Worm (Caenorhabditis elegans) whole organism, late embryonic: ENCODE results near the gene cyp-37B1.

Source experiments
- C08G9.2 ChIP-seq: sonication (generic microtip); optimal IDR thresholded peaks from 2 replicates; lab custom pipeline; 2016; ENCODE audit warnings: mild to moderate bottlenecking, missing genetic modification characterization, moderate library complexity, missing compliant biosample characterization
- C38D4.7 ChIP-seq: fragments of 200-800 bp; sonication (Bioruptor generic); optimal IDR thresholded peaks from 2 replicates; lab custom pipeline; 2018; ENCODE audit warnings: mild to moderate bottlenecking, missing genetic modification characterization, moderate library complexity, missing compliant biosample characterization
- F13H6.1 ChIP-seq: sonication (generic microtip); optimal IDR thresholded peaks from 2 replicates; lab custom pipeline; 2016; ENCODE audit warnings: missing genetic modification characterization, missing compliant biosample characterization
- K09A11.1 ChIP-seq: sonication (generic microtip); optimal IDR thresholded peaks from 2 replicates; lab custom pipeline; 2017; ENCODE audit warnings: antibody characterized with exemption, mild to moderate bottlenecking, missing genetic modification characterization, missing compliant biosample characterization; ENCODE audit not compliant: insufficient read depth
- T23F11.4 ChIP-seq: fragments of 200-800 bp; sonication (Bioruptor generic); optimal IDR thresholded peaks from 2 replicates; lab custom pipeline; 2018; ENCODE audit warnings: mild to moderate bottlenecking, missing genetic modification characterization, missing compliant biosample characterization
- ama-1 ChIP-seq: fragments of 150-350 bp; optimal IDR thresholded peaks from 2 replicates; lab custom pipeline; 2014
- ceh-14 ChIP-seq: sonication (generic microtip); optimal IDR thresholded peaks from 2 replicates; lab custom pipeline; 2016; ENCODE audit warnings: missing genotype, missing genetic modification characterization, missing compliant biosample characterization
- ceh-18 ChIP-seq: sonication (generic microtip); optimal IDR thresholded peaks from 2 replicates; lab custom pipeline; 2016; ENCODE audit warnings: missing genetic modification characterization, missing compliant biosample characterization
- ceh-2 ChIP-seq: sonication (generic microtip); optimal IDR thresholded peaks from 2 replicates; lab custom pipeline; 2016; ENCODE audit warnings: missing genotype, missing genetic modification characterization, missing compliant biosample characterization
- ceh-31 ChIP-seq: sonication (generic microtip); optimal IDR thresholded peaks from 2 replicates; lab custom pipeline; 2016; ENCODE audit warnings: missing genetic modification characterization, missing compliant biosample characterization
- ceh-48 ChIP-seq: sonication (generic microtip); optimal IDR thresholded peaks from 2 replicates; lab custom pipeline; 2016; ENCODE audit warnings: missing genetic modification characterization, inconsistent platforms, missing compliant biosample characterization
- ceh-6 ChIP-seq: fragments of 200-800 bp; sonication (Bioruptor generic); optimal IDR thresholded peaks from 2 replicates; lab custom pipeline; 2018; ENCODE audit warnings: mild to moderate bottlenecking, missing genetic modification characterization, missing compliant biosample characterization
- che-1 ChIP-seq: sonication (generic microtip); optimal IDR thresholded peaks from 2 replicates; lab custom pipeline; 2016; ENCODE audit warnings: mild to moderate bottlenecking, missing genetic modification characterization, missing compliant biosample characterization
- dmd-4 ChIP-seq: sonication (generic microtip); optimal IDR thresholded peaks from 2 replicates; lab custom pipeline; 2016; ENCODE audit warnings: borderline replicate concordance, missing genetic modification characterization, missing compliant biosample characterization
- elt-2 ChIP-seq: sonication (generic microtip); optimal IDR thresholded peaks from 2 replicates; lab custom pipeline; 2016; ENCODE audit warnings: missing genetic modification reagents, missing genetic modification characterization, missing compliant biosample characterization
- eyg-1 ChIP-seq: sonication (generic microtip); optimal IDR thresholded peaks from 2 replicates; lab custom pipeline; 2016; ENCODE audit warnings: missing genotype, missing genetic modification characterization, missing compliant biosample characterization
- fax-1 ChIP-seq: sonication (generic microtip); optimal IDR thresholded peaks from 2 replicates; lab custom pipeline; 2016; ENCODE audit warnings: missing genotype, missing genetic modification characterization, missing compliant biosample characterization
- fkh-10 ChIP-seq: fragments of 150-350 bp; optimal IDR thresholded peaks from 2 replicates; lab custom pipeline; 2014; ENCODE audit warnings: missing biosample characterization, missing genetic modification reagents, missing genetic modification characterization
- fkh-6 ChIP-seq: sonication (generic microtip); optimal IDR thresholded peaks from 2 replicates; lab custom pipeline; 2016; ENCODE audit warnings: missing genetic modification characterization, missing compliant biosample characterization
- gmeb-2 ChIP-seq: sonication (generic microtip); optimal IDR thresholded peaks from 2 replicates; lab custom pipeline; 2016; ENCODE audit warnings: missing genetic modification characterization, inconsistent platforms, missing compliant biosample characterization
- hlh-13 ChIP-seq: fragments of 200-800 bp; sonication (Bioruptor generic); optimal IDR thresholded peaks from 2 replicates; lab custom pipeline; 2018; ENCODE audit warnings: mild to moderate bottlenecking, missing genetic modification characterization, missing compliant biosample characterization
- hlh-15 ChIP-seq: sonication (generic microtip); optimal IDR thresholded peaks from 2 replicates; lab custom pipeline; 2016; ENCODE audit warnings: missing genetic modification characterization, missing compliant biosample characterization
- hlh-8 ChIP-seq: sonication (generic microtip); optimal IDR thresholded peaks from 2 replicates; lab custom pipeline; 2016; ENCODE audit warnings: missing genotype, missing genetic modification characterization, missing compliant biosample characterization
- madf-2 ChIP-seq: sonication (generic microtip); optimal IDR thresholded peaks from 2 replicates; lab custom pipeline; 2017; ENCODE audit warnings: missing genetic modification characterization, missing compliant biosample characterization
- mec-3 ChIP-seq: sonication (generic microtip); optimal IDR thresholded peaks from 2 replicates; lab custom pipeline; 2016; ENCODE audit warnings: borderline replicate concordance, missing genetic modification characterization, missing compliant biosample characterization
- nfya-1 ChIP-seq: sonication (generic microtip); optimal IDR thresholded peaks from 2 replicates; lab custom pipeline; 2017; ENCODE audit warnings: missing genetic modification characterization, mild to moderate bottlenecking, missing compliant biosample characterization, antibody characterized with exemption, moderate library complexity
- nhr-232 ChIP-seq: sonication (generic microtip); optimal IDR thresholded peaks from 2 replicates; lab custom pipeline; 2016; ENCODE audit warnings: missing genetic modification characterization, missing compliant biosample characterization
- pag-3 ChIP-seq: sonication (generic microtip); optimal IDR thresholded peaks from 2 replicates; lab custom pipeline; 2016; ENCODE audit warnings: missing compliant biosample characterization, missing genetic modification characterization, borderline replicate concordance
- pax-1 ChIP-seq: fragments of 150-350 bp; optimal IDR thresholded peaks from 2 replicates; lab custom pipeline; 2014; ENCODE audit warnings: missing biosample characterization, missing genetic modification characterization
- pqm-1 ChIP-seq: sonication (generic microtip); optimal IDR thresholded peaks from 2 replicates; lab custom pipeline; 2016; ENCODE audit warnings: missing genetic modification characterization, missing compliant biosample characterization
- ref-2 ChIP-seq: sonication (generic microtip); optimal IDR thresholded peaks from 2 replicates; lab custom pipeline; 2016; ENCODE audit warnings: missing genetic modification characterization, missing compliant biosample characterization
- rnt-1 ChIP-seq: sonication (generic microtip); optimal IDR thresholded peaks from 2 replicates; lab custom pipeline; 2016; ENCODE audit warnings: missing genetic modification characterization, missing compliant biosample characterization
- sdc-2 ChIP-seq: sonication (generic microtip); optimal IDR thresholded peaks from 2 replicates; lab custom pipeline; 2016; ENCODE audit warnings: missing genotype, missing genetic modification characterization, missing compliant biosample characterization
- syd-9 ChIP-seq: sonication (generic microtip); optimal IDR thresholded peaks from 2 replicates; lab custom pipeline; 2016; ENCODE audit warnings: mild to moderate bottlenecking, missing genetic modification characterization, moderate library complexity, missing compliant biosample characterization
- tbx-7 ChIP-seq: sonication (generic microtip); optimal IDR thresholded peaks from 2 replicates; lab custom pipeline; 2016; ENCODE audit warnings: missing genotype, missing genetic modification characterization, missing compliant biosample characterization
- ttx-3 ChIP-seq: sonication (generic microtip); optimal IDR thresholded peaks from 2 replicates; lab custom pipeline; 2016; ENCODE audit warnings: missing genetic modification reagents, missing genetic modification characterization, missing compliant biosample characterization
- unc-3 ChIP-seq, 2 experiments: fragments of 200-800 bp in 1 of 2; sonication (Bioruptor generic) in 1 of 2; sonication (generic microtip) in 1 of 2; conservative IDR thresholded peaks in 1 of 2; optimal IDR thresholded peaks in 1 of 2; 2 replicates each; pipeline versions ENCODE4 v1.3.6 to Lab custom; 2016 to 2022; ENCODE audit warnings: missing compliant biosample characterization in 2 of 2, missing genetic modification characterization in 2 of 2, missing genetic modification reagents in 1 of 2
- zip-5 ChIP-seq: sonication (generic microtip); optimal IDR thresholded peaks from 2 replicates; lab custom pipeline; 2016; ENCODE audit warnings: missing genetic modification characterization, missing compliant biosample characterization
- ztf-16 ChIP-seq: sonication (generic microtip); optimal IDR thresholded peaks from 2 replicates; lab custom pipeline; 2017; ENCODE audit warnings: missing genetic modification characterization, missing compliant biosample characterization

cyp-37B1 gene

DNA sequence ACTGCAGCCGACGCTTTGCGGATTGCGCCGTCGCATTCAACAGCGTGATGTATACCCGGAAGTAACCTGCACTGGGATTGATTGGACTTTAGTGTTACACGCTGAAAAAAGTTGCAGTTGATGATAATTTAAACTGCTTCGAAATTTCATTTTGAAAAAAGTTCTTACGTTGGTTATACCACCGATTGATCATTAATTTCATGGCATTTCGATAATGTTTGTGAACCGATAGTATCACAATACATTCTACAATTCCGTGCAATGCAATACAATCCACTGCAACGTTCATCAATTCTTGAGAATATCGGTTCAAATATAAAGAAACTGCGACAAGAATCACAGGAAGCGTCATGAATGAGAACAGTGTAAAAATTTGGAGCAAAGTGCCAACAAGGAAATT is 42.8 kb upstream of the cyp-37B1 start, which contains the start of gene F21H7.3:
Gene F21H7.3, minus strand, starts transcription at position 101 of the 400 bp plus-strand sequence.
- TF ChIP-seq hlh-8 (tag; lab: Kevin White, UChicago) (no peak), fax-1 (tag; lab: Kevin White, UChicago) (no peak), T23F11.4 (GFP tag; lab: Kevin White, UChicago) (no peak), pqm-1 (tag; lab: Kevin White, UChicago) (no peak), ceh-31 (no peak), ceh-48 (no peak), pax-1 (tag; lab: Kevin White, UChicago) (no peak), C38D4.7 (no peak), F13H6.1 (tag; lab: Kevin White, UChicago) (no peak), syd-9 (tag; lab: Kevin White, UChicago) (no peak), gmeb-2 (no peak), zip-5 (tag; lab: Kevin White, UChicago) (no peak), ttx-3 (no peak), unc-3 (GFP tag; conservative IDR thresholded peaks at IDR 0.05; lab: Robert Waterston, UW) (no peak), unc-3 (tag; optimal IDR thresholded peaks at IDR 0.05; lab: Kevin White, UChicago) (no peak)

DNA sequence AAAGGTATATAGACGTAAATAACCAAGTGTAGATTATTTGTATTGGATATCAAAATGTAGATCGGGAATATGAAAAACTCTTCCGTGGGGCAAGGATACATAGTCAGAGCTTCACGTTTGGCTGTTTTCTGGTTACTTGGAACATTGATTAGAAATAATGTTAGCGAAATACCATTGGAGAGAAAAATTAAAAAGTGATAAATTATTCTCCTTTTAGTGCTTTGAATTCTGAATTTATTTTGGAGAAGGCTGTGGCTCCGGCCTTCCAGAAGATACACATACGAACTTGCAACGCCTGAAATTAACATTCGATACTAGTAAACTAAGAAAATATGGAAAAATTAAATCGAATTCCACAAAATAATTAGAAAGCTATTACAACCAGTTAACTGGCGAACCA is 42.3 kb upstream of the cyp-37B1 start, which contains the start of gene srh-98:
Gene srh-98, minus strand, starts transcription at position 101 of the 400 bp plus-strand sequence.
- no peak for TF ChIP-seq eyg-1
- no peak for TF ChIP-seq ceh-18 (tag; lab: Kevin White, UChicago)
- TF ChIP-seq ama-1 (lab: Kevin White, UChicago): no peak
- no peak for TF ChIP-seq K09A11.1
- no peak for TF ChIP-seq dmd-4
- no peak for TF ChIP-seq hlh-15
- TF ChIP-seq ref-2 (tag; lab: Kevin White, UChicago): no peak
- no peak for TF ChIP-seq hlh-13
- TF ChIP-seq ceh-14 (tag; lab: Kevin White, UChicago): no peak
- TF ChIP-seq ceh-2 (tag; lab: Kevin White, UChicago): no peak
- no peak for TF ChIP-seq ztf-16
- TF ChIP-seq fax-1 (tag; lab: Kevin White, UChicago): no peak
- TF ChIP-seq syd-9 (tag; lab: Kevin White, UChicago): no peak
- TF ChIP-seq nfya-1 (tag; lab: Kevin White, UChicago): no peak
- TF ChIP-seq sdc-2 (tag; lab: Kevin White, UChicago): no peak
- no peak for TF ChIP-seq mec-3 (tag; lab: Kevin White, UChicago)
- no peak for TF ChIP-seq hlh-8 (tag; lab: Kevin White, UChicago)
- no peak for TF ChIP-seq pag-3
- TF ChIP-seq fkh-6 (tag; lab: Kevin White, UChicago): no peak

DNA sequence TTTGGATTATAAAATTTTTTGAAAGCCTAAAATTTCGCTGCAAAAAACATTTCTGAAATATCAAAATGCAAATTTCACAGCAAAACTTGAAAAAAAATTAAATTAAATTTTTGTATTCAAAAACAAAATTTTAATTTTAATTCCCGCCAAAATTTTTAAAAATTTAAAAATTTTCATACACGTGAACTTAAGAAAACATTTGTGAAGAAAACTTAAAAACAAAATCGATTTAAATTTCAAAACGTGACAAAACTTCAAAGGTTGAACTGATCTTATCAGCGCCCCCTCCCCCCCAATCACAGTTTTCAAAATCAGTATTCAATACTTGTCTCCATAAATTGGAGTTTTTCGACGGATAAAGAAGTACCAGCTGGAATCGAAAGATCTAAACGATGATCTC is 40.7 kb upstream of the cyp-37B1 start, which contains the start of gene F21H7.5:
Gene F21H7.5, plus strand, starts transcription at position 301 of the 400 bp plus-strand sequence.
- TF ChIP-seq eyg-1 (no peak), hlh-15 (no peak), C38D4.7 (no peak), C08G9.2 (tag; lab: Kevin White, UChicago) (no peak), sdc-2 (tag; lab: Kevin White, UChicago) (no peak), rnt-1 (tag; lab: Kevin White, UChicago) (no peak), unc-3 (GFP tag; conservative IDR thresholded peaks at IDR 0.05; lab: Robert Waterston, UW) (no peak), unc-3 (tag; optimal IDR thresholded peaks at IDR 0.05; lab: Kevin White, UChicago) (no peak), ceh-6 (GFP tag; lab: Kevin White, UChicago) (no peak), gmeb-2 (no peak), ceh-31 (no peak), nfya-1 (tag; lab: Kevin White, UChicago) (no peak)

ce11 chrV:16244078-16244477 is 33.8 kb upstream of the cyp-37B1 start, which contains the start of gene srh-104:
Gene srh-104 (minus strand): TSS chrV:16244178.
- no peak for TF ChIP-seq elt-2 (tag; lab: Kevin White, UChicago)
- TF ChIP-seq tbx-7 (tag; lab: Kevin White, UChicago): no peak
- no peak for TF ChIP-seq fkh-10 (GFP tag; lab: Kevin White, UChicago)
- no peak for TF ChIP-seq nhr-232 (tag; lab: Kevin White, UChicago)
- TF ChIP-seq madf-2 (tag; lab: Kevin White, UChicago): no peak
- TF ChIP-seq K09A11.1: no peak
- no peak for TF ChIP-seq che-1
